Worm (Caenorhabditis elegans) whole organism, L3 larva: ENCODE data around the gene gcy-22.

Experiments used
- aly-2 ChIP-seq: fragments of 150-350 bp; optimal IDR thresholded peaks from 2 replicates; lab custom pipeline; 2014; ENCODE audit warnings: missing biosample characterization, missing genetic modification characterization
- ceh-82 ChIP-seq: fragments of 150-350 bp; optimal IDR thresholded peaks from 2 replicates; lab custom pipeline; 2014; ENCODE audit warnings: missing biosample characterization, missing genetic modification characterization
- ceh-9 ChIP-seq: sonication (generic microtip); optimal IDR thresholded peaks from 2 replicates; lab custom pipeline; 2018; ENCODE audit warnings: missing biosample characterization, missing genetic modification characterization
- daf-12 ChIP-seq: fragments of 150-350 bp; optimal IDR thresholded peaks from 2 replicates; lab custom pipeline; 2014; ENCODE audit warnings: missing biosample characterization, missing genetic modification reagents, missing genetic modification characterization
- lin-39 ChIP-seq: fragments of 150-350 bp; optimal IDR thresholded peaks from 2 replicates; lab custom pipeline; 2018; ENCODE audit warnings: missing biosample characterization, missing genetic modification reagents, missing genetic modification characterization
- mdl-1 ChIP-seq: fragments of 150-350 bp; optimal IDR thresholded peaks from 2 replicates; lab custom pipeline; 2014; ENCODE audit warnings: missing biosample characterization, missing genetic modification characterization
- mml-1 ChIP-seq: fragments of 150-350 bp; sonication (generic microtip); optimal IDR thresholded peaks from 3 replicates; lab custom pipeline; 2014; ENCODE audit warnings: missing biosample characterization, missing genetic modification characterization
- nhr-11 ChIP-seq: fragments of 150-350 bp; optimal IDR thresholded peaks from 2 replicates; lab custom pipeline; 2014; ENCODE audit warnings: missing biosample characterization, missing genetic modification characterization
- nhr-76 ChIP-seq: fragments of 150-350 bp; sonication (generic microtip); optimal IDR thresholded peaks from 5 replicates; lab custom pipeline; 2014; ENCODE audit warnings: missing biosample characterization, missing genetic modification characterization
- skn-1 ChIP-seq: fragments of 150-350 bp; optimal IDR thresholded peaks from 2 replicates; lab custom pipeline; 2014; ENCODE audit warnings: missing biosample characterization, missing genetic modification characterization
- unc-39 ChIP-seq: sonication (generic microtip); optimal IDR thresholded peaks from 4 replicates; lab custom pipeline; 2017; ENCODE audit warnings: missing biosample characterization, missing genetic modification characterization
- unc-62 ChIP-seq: fragments of 150-350 bp; sonication (generic microtip); optimal IDR thresholded peaks from 4 replicates; lab custom pipeline; 2014; ENCODE audit warnings: missing biosample characterization, missing genetic modification reagents, missing genetic modification characterization
- ztf-11 ChIP-seq: fragments of 150-350 bp; optimal IDR thresholded peaks from 2 replicates; lab custom pipeline; 2014; ENCODE audit warnings: missing biosample characterization, missing genetic modification characterization

ce11 chrV:20870633-20871032, 45.8 kb upstream of the gcy-22 start:
- TF ChIP-seq unc-39 = no peak
- TF ChIP-seq mml-1 (tag; lab: Kevin White, UChicago) = no peak
- TF ChIP-seq nhr-76 = no peak
- no peak for TF ChIP-seq ztf-11
- TF ChIP-seq mdl-1 (tag; lab: Kevin White, UChicago) = no peak
- no peak for TF ChIP-seq daf-12 (tag; lab: Kevin White, UChicago)
- no peak for TF ChIP-seq nhr-11 (tag; lab: Kevin White, UChicago)
- no peak for TF ChIP-seq lin-39 (tag; lab: Kevin White, UChicago)
- TF ChIP-seq skn-1 (tag; lab: Kevin White, UChicago) = no peak
- no peak for TF ChIP-seq ceh-9 (tag; lab: Kevin White, UChicago)
- no peak for TF ChIP-seq ceh-82 (tag; lab: Kevin White, UChicago)
- no peak for TF ChIP-seq unc-62
- no peak for TF ChIP-seq aly-2
